Worm (Caenorhabditis elegans) whole organism, L4 larva: ENCODE results near the gene F57C2.5.

ENCODE experiments used
- duxl-1 ChIP-seq: sonication (generic microtip); optimal IDR thresholded peaks from 2 replicates; lab custom pipeline; 2016; ENCODE audit warnings: mild to moderate bottlenecking, missing genetic modification characterization, moderate library complexity, missing compliant biosample characterization; ENCODE audit not compliant: poor library complexity
- egl-27 ChIP-seq: sonication (generic microtip); optimal IDR thresholded peaks from 3 replicates; lab custom pipeline; 2017; ENCODE audit warnings: missing biosample characterization, missing genetic modification reagents, missing genetic modification characterization
- hlh-11 ChIP-seq: fragments of 200-800 bp; sonication (Bioruptor generic); optimal IDR thresholded peaks from 2 replicates; lab custom pipeline; 2018; ENCODE audit warnings: mild to moderate bottlenecking, missing genetic modification characterization, missing compliant biosample characterization
- mes-2 ChIP-seq: sonication (generic microtip); optimal IDR thresholded peaks from 2 replicates; lab custom pipeline; 2016; ENCODE audit warnings: missing genotype, mild to moderate bottlenecking, missing genetic modification characterization, missing compliant biosample characterization; ENCODE audit not compliant: poor library complexity, severe bottlenecking
- nhr-11 ChIP-seq: fragments of 150-350 bp; optimal IDR thresholded peaks from 2 replicates; lab custom pipeline; 2014; ENCODE audit warnings: missing biosample characterization, missing genetic modification characterization
- nhr-28 ChIP-seq: fragments of 150-350 bp; optimal IDR thresholded peaks from 2 replicates; lab custom pipeline; 2014; ENCODE audit warnings: missing biosample characterization, missing genetic modification characterization
- pqm-1 ChIP-seq: sonication (generic microtip); optimal IDR thresholded peaks from 2 replicates; lab custom pipeline; 2017; ENCODE audit warnings: missing biosample characterization, missing genetic modification characterization
- unc-62 ChIP-seq, 3 experiments: fragments of 150-350 bp in 1 of 3; sonication (generic microtip); optimal IDR thresholded peaks in 2 of 3; peaks in 1 of 3; 1 replicate in 1 of 3; 2 replicates in 2 of 3; lab custom pipeline; 2014 to 2017; ENCODE audit warnings: missing biosample characterization in 3 of 3, missing genetic modification characterization in 3 of 3, missing genetic modification reagents in 3 of 3, missing genotype in 1 of 3

DNA sequence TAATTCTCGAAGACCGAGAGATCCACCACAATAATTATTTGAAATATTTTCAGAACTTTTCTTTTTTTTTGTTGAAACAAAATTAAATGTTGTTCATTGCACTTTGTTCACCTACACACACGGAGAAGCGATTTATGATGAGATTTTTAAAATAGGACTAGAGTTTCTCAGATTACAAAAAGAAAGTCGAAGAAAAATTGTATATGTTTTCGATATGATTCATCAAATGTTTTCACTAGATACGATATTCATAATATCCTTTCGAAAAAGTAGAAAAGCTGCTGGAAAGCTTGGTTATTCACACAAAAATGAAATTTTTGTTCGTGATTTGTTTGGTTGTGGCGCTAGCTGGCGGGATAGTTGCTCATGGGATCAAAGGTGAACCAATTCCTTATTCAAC is 3.0 kb downstream of the F57C2.5 start, which contains the start of gene F57C2.4:
- TF ChIP-seq nhr-28 (tag; lab: Kevin White, UChicago) (no peak), hlh-11 (tag; lab: Kevin White, UChicago) (no peak), duxl-1 (tag; lab: Kevin White, UChicago) (no peak), pqm-1 (no peak), egl-27 (tag; lab: Kevin White, UChicago) (no peak), unc-62 (GFP tag; optimal IDR thresholded peaks at IDR 0.05 in 1 of 2; lab: Kevin White, UChicago) (no peak), unc-62 (tag; optimal IDR thresholded peaks at IDR 0.05; lab: Kevin White, UChicago) (no peak), nhr-11 (tag; lab: Kevin White, UChicago) (no peak), mes-2 (tag; lab: Kevin White, UChicago) (no peak)
